Worm (Caenorhabditis elegans) whole organism, young adult: ENCODE data around the gene str-10.

Source experiments
- aptf-2 ChIP-seq: fragments of 200-800 bp; sonication (Bioruptor generic); conservative IDR thresholded peaks from 2 replicates; pipeline ENCODE4 v1.3.6; 2022; ENCODE audit warnings: missing genetic modification reagents, missing genetic modification characterization, missing compliant biosample characterization
- madf-6 ChIP-seq: fragments of 200-800 bp; sonication (Bioruptor generic); IDR thresholded peaks from 2 replicates; pipeline ENCODE4 v1.3.6; 2022; ENCODE audit warnings: missing genetic modification reagents, missing genetic modification characterization, missing compliant biosample characterization

DNA sequence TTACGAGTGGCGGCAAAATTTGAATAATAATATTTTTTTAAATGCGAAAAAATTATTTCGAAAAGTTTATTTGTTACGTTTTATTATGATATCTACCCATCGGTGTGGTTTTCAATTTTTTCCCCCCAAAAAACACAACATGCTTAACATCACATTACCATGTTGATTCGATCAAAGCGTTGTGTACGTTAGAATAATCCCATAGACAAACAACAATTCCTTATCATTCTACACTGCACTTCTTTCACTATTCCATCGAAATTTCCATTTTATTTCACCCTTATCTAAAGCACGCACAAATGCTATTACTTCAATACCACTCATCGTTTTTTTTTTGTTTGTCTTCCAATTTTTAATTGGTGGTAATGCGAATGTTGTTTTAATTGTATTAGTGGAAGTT is 22.4 kb upstream of the str-10 start:
- TF ChIP-seq madf-6 (GFP tag; lab: Robert Waterston, UW) (no peak), aptf-2 (GFP tag; lab: Robert Waterston, UW) (no peak)
